Fruit fly (Drosophila melanogaster) whole organism, embryonic: ENCODE results near the gene CG5180.

ENCODE experiments used
- Asciz ChIP-seq: fragments of 200-800 bp; sonication (Bioruptor generic); optimal IDR thresholded peaks from 2 replicates; lab custom pipeline; 2017; ENCODE audit warnings: missing biosample characterization, mild to moderate bottlenecking, missing genetic modification characterization, missing genetic modification reagents
- Atf-2 ChIP-seq: fragments of 200-800 bp; sonication (Bioruptor generic); optimal IDR thresholded peaks from 2 replicates; lab custom pipeline; 2016; ENCODE audit warnings: missing biosample characterization, missing genetic modification characterization
- Bdp1 ChIP-seq: fragments of 200-800 bp; sonication (Bioruptor generic); optimal IDR thresholded peaks from 3 replicates; lab custom pipeline; 2016; ENCODE audit warnings: missing biosample characterization, missing genetic modification characterization
- CG10366 ChIP-seq: fragments of 200-800 bp; sonication (Bioruptor generic); IDR thresholded peaks from 2 replicates; pipeline ENCODE4 v1.3.6; 2022; ENCODE audit warnings: missing biosample characterization, missing genetic modification characterization
- CG11085 ChIP-seq: fragments of 200-800 bp; sonication (Bioruptor generic); IDR thresholded peaks from 2 replicates; pipeline ENCODE4 v1.3.6; 2022; ENCODE audit warnings: missing biosample characterization, missing genetic modification characterization
- CG11247 ChIP-seq: fragments of 200-800 bp; sonication (Bioruptor generic); IDR thresholded peaks from 2 replicates; pipeline ENCODE4 v1.3.6; 2022; ENCODE audit warnings: missing biosample characterization, missing genetic modification characterization
- CG11723 ChIP-seq: fragments of 200-800 bp; sonication (Bioruptor generic); optimal IDR thresholded peaks from 2 replicates; lab custom pipeline; 2017; ENCODE audit warnings: missing biosample characterization, mild to moderate bottlenecking, missing genetic modification characterization
- CG12942 ChIP-seq: fragments of 200-800 bp; sonication (Bioruptor generic); optimal IDR thresholded peaks from 3 replicates; lab custom pipeline; 2016; ENCODE audit warnings: missing biosample characterization, missing genetic modification characterization
- CG14710 ChIP-seq: fragments of 200-800 bp; sonication (Bioruptor generic); optimal IDR thresholded peaks from 3 replicates; lab custom pipeline; 2019; ENCODE audit warnings: missing biosample characterization, mild to moderate bottlenecking, missing genetic modification characterization, moderate library complexity
- CG15269 ChIP-seq: fragments of 200-800 bp; sonication (Bioruptor generic); optimal IDR thresholded peaks from 2 replicates; lab custom pipeline; 2018; ENCODE audit warnings: missing biosample characterization, mild to moderate bottlenecking, missing genetic modification characterization, moderate library complexity
- CG17328 ChIP-seq: fragments of 200-800 bp; sonication (Bioruptor generic); IDR thresholded peaks from 2 replicates; pipeline ENCODE4 v1.3.6; 2022; ENCODE audit warnings: missing biosample characterization, missing genetic modification characterization
- CG17361 ChIP-seq: fragments of 200-800 bp; sonication (Bioruptor generic); IDR thresholded peaks from 3 replicates; pipeline ENCODE4 v1.3.6; 2022; ENCODE audit warnings: missing biosample characterization, missing genetic modification characterization
- CG17568 ChIP-seq: fragments of 200-800 bp; sonication (Bioruptor generic); optimal IDR thresholded peaks from 2 replicates; lab custom pipeline; 2018; ENCODE audit warnings: missing biosample characterization, mild to moderate bottlenecking, missing genetic modification characterization, moderate library complexity
- CG17612 ChIP-seq: fragments of 200-800 bp; sonication (Bioruptor generic); IDR thresholded peaks from 2 replicates; pipeline ENCODE4 v1.3.6; 2022; ENCODE audit warnings: missing biosample characterization, missing genetic modification characterization
- CG17829 ChIP-seq: fragments of 200-800 bp; optimal IDR thresholded peaks from 2 replicates; lab custom pipeline; 2019; ENCODE audit warnings: missing biosample characterization, mild to moderate bottlenecking, missing genetic modification characterization, moderate library complexity
- CG2712 ChIP-seq: fragments of 200-800 bp; optimal IDR thresholded peaks from 3 replicates; lab custom pipeline; 2019; ENCODE audit warnings: missing biosample characterization, mild to moderate bottlenecking, missing genetic modification characterization, moderate library complexity
- CG30403 ChIP-seq: fragments of 200-800 bp; sonication (Bioruptor generic); optimal IDR thresholded peaks from 3 replicates; lab custom pipeline; 2016; ENCODE audit warnings: missing biosample characterization, missing genetic modification characterization
- CG3163 ChIP-seq: fragments of 200-800 bp; sonication (Bioruptor generic); optimal IDR thresholded peaks from 3 replicates; lab custom pipeline; 2016; ENCODE audit warnings: missing biosample characterization, missing genetic modification characterization
- CG32772 ChIP-seq: fragments of 200-800 bp; sonication (Bioruptor generic); IDR thresholded peaks from 2 replicates; pipeline ENCODE4 v1.3.6; 2022; ENCODE audit warnings: missing biosample characterization, missing genetic modification characterization
- CG3838 ChIP-seq: fragments of 200-800 bp; sonication (Bioruptor generic); optimal IDR thresholded peaks from 3 replicates; lab custom pipeline; 2016; ENCODE audit warnings: missing biosample characterization, missing genetic modification characterization
- CG3995 ChIP-seq: fragments of 200-800 bp; sonication (Bioruptor generic); optimal IDR thresholded peaks from 3 replicates; lab custom pipeline; 2016; ENCODE audit warnings: missing biosample characterization, missing genetic modification characterization
- CG4360 ChIP-seq: fragments of 200-800 bp; sonication (Bioruptor generic); IDR thresholded peaks from 2 replicates; pipeline ENCODE4 v1.3.6; 2022; ENCODE audit warnings: missing biosample characterization, missing genetic modification characterization
- CG6791 ChIP-seq: fragments of 200-800 bp; sonication (Bioruptor generic); IDR thresholded peaks from 3 replicates; pipeline ENCODE4 v1.3.6; 2022; ENCODE audit warnings: missing biosample characterization, missing genetic modification characterization; ENCODE audit not compliant: partially characterized antibody
- CG8924 ChIP-seq: fragments of 200-800 bp; optimal IDR thresholded peaks from 3 replicates; lab custom pipeline; 2019; ENCODE audit warnings: missing biosample characterization, mild to moderate bottlenecking, missing genetic modification characterization, moderate library complexity
- CG9727 ChIP-seq: fragments of 200-800 bp; sonication (Bioruptor generic); optimal IDR thresholded peaks from 3 replicates; lab custom pipeline; 2017; ENCODE audit warnings: missing biosample characterization, mild to moderate bottlenecking, missing genetic modification characterization
- CG9797 ChIP-seq: fragments of 200-800 bp; sonication (Bioruptor generic); optimal IDR thresholded peaks from 3 replicates; lab custom pipeline; 2018; ENCODE audit warnings: missing biosample characterization, mild to moderate bottlenecking, missing genetic modification characterization
- CG9876 ChIP-seq: fragments of 200-800 bp; sonication (Bioruptor generic); optimal IDR thresholded peaks from 2 replicates; lab custom pipeline; 2016; ENCODE audit warnings: missing biosample characterization, missing genetic modification characterization
- Camta ChIP-seq: fragments of 200-800 bp; sonication (Bioruptor generic); optimal IDR thresholded peaks from 2 replicates; lab custom pipeline; 2016; ENCODE audit warnings: missing biosample characterization, missing genetic modification characterization
- Dip2 ChIP-seq: fragments of 200-800 bp; sonication (Bioruptor generic); IDR thresholded peaks from 2 replicates; pipeline ENCODE4 v1.3.6; 2022; ENCODE audit warnings: missing biosample characterization, missing genetic modification characterization
- Doc2 ChIP-seq: fragments of 200-800 bp; sonication (Bioruptor generic); IDR thresholded peaks from 2 replicates; pipeline ENCODE4 v1.3.6; 2022; ENCODE audit warnings: missing biosample characterization, missing genetic modification characterization
- Lpt ChIP-seq: fragments of >200 bp; optimal IDR thresholded peaks from 2 replicates; lab custom pipeline; 2018; ENCODE audit warnings: missing biosample characterization, missing genetic modification characterization
- MBD-R2 ChIP-seq: fragments of 200-800 bp; sonication (Bioruptor generic); IDR thresholded peaks from 2 replicates; pipeline ENCODE4 v1.3.6; 2022; ENCODE audit warnings: missing biosample characterization, missing genetic modification characterization
- Mes4 ChIP-seq: fragments of 200-800 bp; sonication (Bioruptor generic); optimal IDR thresholded peaks from 2 replicates; lab custom pipeline; 2016; ENCODE audit warnings: missing biosample characterization, missing genetic modification characterization
- Mrtf ChIP-seq: fragments of 200-800 bp; sonication (Bioruptor generic); IDR thresholded peaks from 3 replicates; pipeline ENCODE4 v1.3.6; 2022; ENCODE audit warnings: missing biosample characterization, missing genetic modification characterization
- NC2α ChIP-seq: fragments of 200-800 bp; sonication (Bioruptor generic); optimal IDR thresholded peaks from 2 replicates; lab custom pipeline; 2016; ENCODE audit warnings: missing biosample characterization, missing genetic modification characterization
- Xrp1 ChIP-seq: fragments of 200-800 bp; sonication (Bioruptor generic); IDR thresholded peaks from 2 replicates; pipeline ENCODE4 v1.3.6; 2022; ENCODE audit warnings: missing biosample characterization, missing genetic modification characterization
- al ChIP-seq: fragments of 200-800 bp; sonication (Bioruptor generic); IDR thresholded peaks from 2 replicates; pipeline ENCODE4 v1.3.6; 2022; ENCODE audit warnings: missing biosample characterization, missing genetic modification characterization
- chn ChIP-seq: fragments of 200-800 bp; sonication (Bioruptor generic); optimal IDR thresholded peaks from 2 replicates; lab custom pipeline; 2016; ENCODE audit warnings: missing biosample characterization, missing genetic modification characterization
- cwo ChIP-seq: fragments of 200-800 bp; sonication (Bioruptor generic); optimal IDR thresholded peaks from 3 replicates; lab custom pipeline; 2017; ENCODE audit warnings: missing biosample characterization, missing genetic modification characterization, mild to moderate bottlenecking, moderate library complexity, missing genetic modification reagents
- en ChIP-seq: fragments of 200-800 bp; sonication (Bioruptor generic); optimal IDR thresholded peaks from 2 replicates; lab custom pipeline; 2016; ENCODE audit warnings: missing biosample characterization, missing genetic modification characterization
- ham ChIP-seq: fragments of 200-800 bp; sonication (Bioruptor generic); IDR thresholded peaks from 2 replicates; pipeline ENCODE4 v1.3.6; 2022; ENCODE audit warnings: missing biosample characterization, missing genetic modification characterization
- hkb ChIP-seq, 2 experiments: fragments of 200-800 bp in 1 of 2; fragments of >200 bp in 1 of 2; sonication (Bioruptor generic) in 1 of 2; IDR thresholded peaks in 1 of 2; optimal IDR thresholded peaks in 1 of 2; 2 replicates each; pipeline versions ENCODE4 v1.3.6 to Lab custom; 2017 to 2022; ENCODE audit warnings: missing biosample characterization in 1 of 2, missing genetic modification characterization in 1 of 2
- klu ChIP-seq: fragments of 200-800 bp; sonication (Bioruptor generic); IDR thresholded peaks from 2 replicates; pipeline ENCODE4 v1.3.6; 2022; ENCODE audit warnings: missing biosample characterization, missing genetic modification characterization
- nerfin-1 ChIP-seq: fragments of 200-800 bp; sonication (Bioruptor generic); optimal IDR thresholded peaks from 3 replicates; lab custom pipeline; 2019; ENCODE audit warnings: missing biosample characterization, mild to moderate bottlenecking, missing genetic modification characterization, moderate library complexity
- sens-2 ChIP-seq: fragments of 200-800 bp; sonication (Bioruptor generic); IDR thresholded peaks from 2 replicates; pipeline ENCODE4 v1.3.6; 2022; ENCODE audit warnings: missing biosample characterization, missing genetic modification characterization
- sqz ChIP-seq: fragments of 200-800 bp; sonication (Bioruptor generic); optimal IDR thresholded peaks from 3 replicates; lab custom pipeline; 2018; ENCODE audit warnings: missing biosample characterization, mild to moderate bottlenecking, missing genetic modification characterization
- tgo ChIP-seq: fragments of 200-800 bp; sonication (Bioruptor generic); IDR thresholded peaks from 3 replicates; pipeline ENCODE4 v1.3.6; 2022; ENCODE audit warnings: missing biosample characterization, missing genetic modification characterization
- tup ChIP-seq: fragments of 200-800 bp; sonication (Bioruptor generic); optimal IDR thresholded peaks from 2 replicates; lab custom pipeline; 2016; ENCODE audit warnings: missing biosample characterization, mild to moderate bottlenecking, missing genetic modification characterization, moderate library complexity
- twi ChIP-seq: fragments of 200-800 bp; optimal IDR thresholded peaks from 2 replicates; lab custom pipeline; 2019; ENCODE audit warnings: missing biosample characterization, mild to moderate bottlenecking, missing genetic modification characterization, moderate library complexity
- yki ChIP-seq: fragments of >200 bp; optimal IDR thresholded peaks from 3 replicates; lab custom pipeline; 2018

Gene CG5180

dm6 chr3R:20550632-20551486 is 6.9 kb upstream of the CG5180 start (continued):
- TF ChIP-seq CG11723 (peak; percentile 84), sens-2 (GFP tag; lab: Robert Waterston, UW) (peak; percentile 51; the same call in 1 of the 2 replicates), CG6791 (peak; percentile 99), CG3838 (no peak), klu (GFP tag; lab: Robert Waterston, UW) (no peak), NC2α (GFP tag; lab: Kevin White, UChicago) (peak; percentile 59), CG10366 (GFP tag; lab: Robert Waterston, UW) (no peak), CG8924 (tag; lab: Kevin White, UChicago) (peak; percentile 81), CG4360 (GFP tag; lab: Robert Waterston, UW) (no peak; the same call in 1 of the 2 replicates), CG32772 (GFP tag; lab: Robert Waterston, UW) (0 out of 2 replicates have a peak, but pooled peaks have one; percentile 30), CG17829 (tag; lab: Kevin White, UChicago) (no peak), Dip2 (GFP tag; lab: Robert Waterston, UW) (no peak), CG9876 (GFP tag; lab: Kevin White, UChicago) (peak; percentile 38), hkb (optimal IDR thresholded peaks at IDR 0.05; lab: Kevin White, UChicago) (no peak), hkb (GFP tag; IDR thresholded peaks at IDR 0.05; lab: Robert Waterston, UW) (peak; percentile 83), tup (GFP tag; lab: Kevin White, UChicago) (peak; percentile 44), CG14710 (peak; percentile 28), CG17328 (GFP tag; lab: Robert Waterston, UW) (peak; percentile 52; the same call in 1 of the 2 replicates), CG17568 (GFP tag; lab: Kevin White, UChicago) (peak; percentile 95), CG17612 (GFP tag; lab: Robert Waterston, UW) (no peak), en (GFP tag; lab: Kevin White, UChicago) (peak; percentile 3), sqz (GFP tag; lab: Kevin White, UChicago) (peak; percentile 83), tgo (GFP tag; lab: Robert Waterston, UW) (no peak; the same call in 2 of the 3 replicates), CG11247 (GFP tag; lab: Robert Waterston, UW) (peak; percentile 9; the same call in 1 of the 2 replicates), Xrp1 (peak; percentile 84), al (GFP tag; lab: Robert Waterston, UW) (no peak), CG2712 (tag; lab: Kevin White, UChicago) (peak; percentile 40), Mrtf (GFP tag; lab: Robert Waterston, UW) (no peak), cwo (GFP tag; lab: Kevin White, UChicago) (peak; percentile 68), CG11085 (GFP tag; lab: Robert Waterston, UW) (no peak; the same call in 1 of the 2 replicates), Atf-2 (GFP tag; lab: Kevin White, UChicago) (peak; percentile 41), Asciz (GFP tag; lab: Kevin White, UChicago) (peak; percentile 93), CG3163 (GFP tag; lab: Kevin White, UChicago) (peak; percentile 17), Mes4 (GFP tag; lab: Kevin White, UChicago) (peak; percentile 57), CG15269 (tag; lab: Kevin White, UChicago) (peak; percentile 52), CG9727 (GFP tag; lab: Kevin White, UChicago) (peak; percentile 55), CG30403 (GFP tag; lab: Kevin White, UChicago) (no peak), nerfin-1 (tag; lab: Kevin White, UChicago) (peak; percentile 75), CG17361 (no peak), Doc2 (GFP tag; lab: Robert Waterston, UW) (no peak), ham (no peak), MBD-R2 (GFP tag; lab: Robert Waterston, UW) (peak; percentile 38; the same call in 1 of the 2 replicates), CG9797 (GFP tag; lab: Kevin White, UChicago) (peak; percentile 28), chn (GFP tag; lab: Kevin White, UChicago) (peak; percentile 35), Lpt (GFP tag; lab: Kevin White, UChicago) (no peak), yki (no peak), CG3995 (GFP tag; lab: Kevin White, UChicago) (no peak), Camta (GFP tag; lab: Kevin White, UChicago) (peak; percentile 31), CG12942 (GFP tag; lab: Kevin White, UChicago) (peak; percentile 45), twi (tag; lab: Kevin White, UChicago) (peak; percentile 91), Bdp1 (peak; percentile 19)
